Fruit fly (Drosophila melanogaster): ENCODE data around the gene CG31404.

CG31404 gene

DNA sequence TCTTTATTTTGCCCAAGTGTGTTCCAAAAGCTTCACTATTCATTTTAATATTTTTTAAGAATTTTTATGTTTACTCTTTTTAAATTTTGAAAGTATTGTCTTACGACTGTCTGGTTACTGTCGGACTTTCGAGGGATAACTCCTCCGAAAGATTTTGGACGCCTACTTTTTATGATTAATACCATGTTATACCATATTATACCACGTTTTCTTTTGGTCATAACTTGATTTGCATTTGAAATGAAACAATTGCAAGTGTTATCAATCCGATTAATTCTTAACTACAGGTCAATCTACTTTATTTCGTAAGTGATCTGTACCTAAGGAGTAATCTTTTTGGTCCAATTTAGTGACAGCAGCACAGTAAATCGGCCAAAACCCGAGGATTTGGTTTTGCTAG is at the start of gene CG31404:
Gene CG31404 (minus strand): TSS at position 101 of the 400 bp plus-strand sequence.
- no peak for TF ChIP-seq Dll (optimal IDR thresholded peaks at IDR 0.05)
- TF ChIP-seq EcR (GFP tag; optimal IDR thresholded peaks at IDR 0.05) = no peak
- no peak for TF ChIP-seq psq (optimal IDR thresholded peaks at IDR 0.05)
- TF ChIP-seq CG8478 (optimal IDR thresholded peaks at IDR 0.05) = no peak
- TF ChIP-seq usp (GFP tag; optimal IDR thresholded peaks at IDR 0.05) = no peak
- TF ChIP-seq pan (optimal IDR thresholded peaks at IDR 0.05) = no peak

DNA sequence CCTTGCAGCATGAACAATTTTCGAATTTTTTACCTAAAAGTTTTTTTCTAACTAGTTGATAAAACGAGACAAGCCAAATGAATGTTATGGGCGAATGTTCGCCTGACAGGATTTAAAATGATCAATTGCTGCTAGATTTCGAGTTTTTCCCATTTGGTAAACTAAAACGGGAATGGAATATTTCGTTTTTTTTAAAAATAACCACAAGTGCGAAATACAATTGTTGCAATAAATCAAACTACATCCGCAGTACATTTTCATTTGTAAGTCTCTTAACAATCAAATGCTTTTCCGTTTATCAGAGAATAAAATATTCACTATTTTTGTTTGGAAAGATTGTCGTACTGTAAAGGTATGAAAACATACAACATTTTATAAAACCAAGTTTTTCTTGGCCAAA is 49.3 kb upstream of the CG31404 start, which contains the start of gene CG3517:
Gene CG3517 (minus strand): TSS at position 101 of the 400 bp plus-strand sequence.
- TF ChIP-seq EcR (GFP tag; optimal IDR thresholded peaks at IDR 0.05) (no peak), pan (optimal IDR thresholded peaks at IDR 0.05) (no peak), psq (optimal IDR thresholded peaks at IDR 0.05) (no peak)

DNA sequence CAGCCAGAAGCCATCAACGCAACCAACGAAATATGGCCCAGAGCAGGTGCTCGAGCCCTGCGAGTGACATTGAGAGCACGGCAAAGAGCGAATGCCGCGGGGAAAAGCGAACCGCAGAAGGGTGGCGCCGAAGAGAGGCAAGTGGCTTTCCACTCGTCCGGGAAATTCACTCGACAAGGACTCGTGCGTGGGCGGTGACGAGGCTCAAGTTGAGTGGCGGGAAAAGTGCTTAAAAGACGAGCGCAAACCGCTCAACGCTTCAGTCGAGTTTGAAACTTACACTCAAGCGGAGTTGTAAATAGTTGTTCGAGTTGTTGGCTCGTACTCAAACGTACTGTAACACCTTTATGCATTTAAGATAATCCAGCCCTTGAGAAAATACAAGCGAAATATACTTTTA is 36.6 kb upstream of the CG31404 start, which contains the start of gene CG31221:
Gene CG31221 (plus strand): TSS at position 256 of the 400 bp plus-strand sequence.
- TF ChIP-seq psq (optimal IDR thresholded peaks at IDR 0.05) (no peak), CG8478 (optimal IDR thresholded peaks at IDR 0.05) (no peak), usp (GFP tag; optimal IDR thresholded peaks at IDR 0.05) (no peak), Dll (optimal IDR thresholded peaks at IDR 0.05) (no peak), EcR (GFP tag; optimal IDR thresholded peaks at IDR 0.05) (no peak), pan (optimal IDR thresholded peaks at IDR 0.05) (no peak)

DNA sequence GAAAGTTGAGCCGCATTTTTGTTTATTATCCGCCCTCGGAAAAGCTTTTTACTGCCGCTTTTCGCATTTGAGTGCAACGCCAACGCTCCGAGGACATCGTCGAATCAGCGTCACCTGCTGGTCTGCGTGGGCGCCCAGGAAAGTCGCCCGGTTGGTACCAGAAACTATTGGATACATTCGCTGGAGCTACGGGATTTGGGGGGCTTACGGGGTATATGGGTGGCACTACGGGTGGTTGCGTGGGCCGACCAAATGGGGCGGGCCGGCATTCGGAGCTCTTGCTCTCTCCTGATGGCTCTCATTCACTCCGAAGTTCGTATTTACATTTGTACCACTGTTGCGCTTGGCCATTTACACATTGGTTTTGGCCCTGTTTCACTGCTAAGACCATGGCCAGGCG is 35.5 kb upstream of the CG31404 start:
- TF ChIP-seq usp (GFP tag; optimal IDR thresholded peaks at IDR 0.05) (no peak), EcR (GFP tag; optimal IDR thresholded peaks at IDR 0.05) (no peak), pan (optimal IDR thresholded peaks at IDR 0.05) (no peak), CG8478 (optimal IDR thresholded peaks at IDR 0.05) (no peak), Dll (optimal IDR thresholded peaks at IDR 0.05) (no peak), psq (optimal IDR thresholded peaks at IDR 0.05) (no peak)

DNA sequence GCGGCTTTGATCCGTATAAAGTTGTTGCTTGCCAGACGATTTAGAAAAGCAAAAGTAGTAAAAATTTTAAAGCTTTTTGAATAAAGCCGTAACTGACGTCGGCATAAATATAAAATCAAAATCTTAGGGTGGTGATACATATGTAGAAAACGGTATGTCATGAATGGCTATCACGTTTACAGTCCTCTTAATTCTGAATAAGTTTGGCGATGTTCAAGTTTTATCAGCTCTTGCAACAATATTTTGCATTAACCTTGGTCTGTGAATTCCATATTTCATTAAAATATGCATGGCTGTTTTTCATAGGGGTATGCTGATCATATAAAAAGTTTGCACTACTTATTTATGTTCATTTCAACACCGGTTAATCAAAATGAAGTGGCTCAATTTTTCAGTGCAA is 32.8 kb upstream of the CG31404 start, which contains the start of gene CG11626:
Gene CG11626 (plus strand): TSS at position 301 of the 400 bp plus-strand sequence.
- TF ChIP-seq CG8478 (optimal IDR thresholded peaks at IDR 0.05) (no peak), usp (GFP tag; optimal IDR thresholded peaks at IDR 0.05) (no peak), EcR (GFP tag; optimal IDR thresholded peaks at IDR 0.05) (no peak), pan (optimal IDR thresholded peaks at IDR 0.05) (no peak), psq (optimal IDR thresholded peaks at IDR 0.05) (no peak), Dll (optimal IDR thresholded peaks at IDR 0.05) (no peak)

DNA sequence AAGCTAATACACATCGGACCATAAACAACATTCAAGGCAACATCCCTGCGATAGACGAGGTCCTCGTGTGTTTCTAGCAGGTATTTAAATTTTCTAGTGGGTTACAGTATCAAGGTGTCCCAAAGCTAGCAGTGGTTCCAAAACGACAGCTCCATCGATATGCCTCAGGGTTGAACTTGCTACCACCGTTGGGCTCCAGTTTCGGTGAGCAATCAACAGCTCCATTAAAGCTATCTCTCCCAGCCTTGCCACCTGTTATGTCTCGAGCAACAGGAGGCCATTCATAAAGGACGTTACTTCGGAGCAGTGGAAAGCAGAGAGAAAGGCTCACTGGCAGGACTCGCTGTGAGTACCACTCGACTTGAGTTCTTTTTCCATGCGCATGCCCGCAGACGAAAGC is 31.0 kb upstream of the CG31404 start:
- no peak for TF ChIP-seq Dll (optimal IDR thresholded peaks at IDR 0.05)
- no peak for TF ChIP-seq usp (GFP tag; optimal IDR thresholded peaks at IDR 0.05)
- TF ChIP-seq pan (optimal IDR thresholded peaks at IDR 0.05) = no peak
- no peak for TF ChIP-seq psq (optimal IDR thresholded peaks at IDR 0.05)
- TF ChIP-seq EcR (GFP tag; optimal IDR thresholded peaks at IDR 0.05) = no peak
- no peak for TF ChIP-seq CG8478 (optimal IDR thresholded peaks at IDR 0.05)

DNA sequence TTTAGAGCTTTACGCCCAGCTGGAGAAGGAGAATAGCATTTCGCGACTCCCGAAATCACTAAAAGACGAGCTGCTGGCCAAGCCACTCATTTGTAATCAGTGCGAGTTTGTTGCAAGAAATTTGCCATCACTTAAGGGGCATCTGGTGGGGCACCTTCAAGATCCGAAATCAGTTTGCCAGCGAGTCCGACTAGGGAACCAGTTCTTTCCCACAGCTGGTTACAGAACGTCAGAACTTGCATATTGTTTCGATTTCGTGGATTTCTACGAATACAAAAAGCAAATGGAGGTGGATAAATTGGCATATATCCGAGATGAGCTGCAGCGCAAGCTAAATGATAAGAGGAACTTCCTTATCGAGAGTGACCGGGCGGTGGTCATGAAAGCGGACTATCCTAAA is 28.5 kb upstream of the CG31404 start:
- TF ChIP-seq psq (optimal IDR thresholded peaks at IDR 0.05) = no peak
- TF ChIP-seq CG8478 (optimal IDR thresholded peaks at IDR 0.05) = no peak
- TF ChIP-seq EcR (GFP tag; optimal IDR thresholded peaks at IDR 0.05) = no peak
- no peak for TF ChIP-seq Dll (optimal IDR thresholded peaks at IDR 0.05)
- no peak for TF ChIP-seq pan (optimal IDR thresholded peaks at IDR 0.05)
- no peak for TF ChIP-seq usp (GFP tag; optimal IDR thresholded peaks at IDR 0.05)

DNA sequence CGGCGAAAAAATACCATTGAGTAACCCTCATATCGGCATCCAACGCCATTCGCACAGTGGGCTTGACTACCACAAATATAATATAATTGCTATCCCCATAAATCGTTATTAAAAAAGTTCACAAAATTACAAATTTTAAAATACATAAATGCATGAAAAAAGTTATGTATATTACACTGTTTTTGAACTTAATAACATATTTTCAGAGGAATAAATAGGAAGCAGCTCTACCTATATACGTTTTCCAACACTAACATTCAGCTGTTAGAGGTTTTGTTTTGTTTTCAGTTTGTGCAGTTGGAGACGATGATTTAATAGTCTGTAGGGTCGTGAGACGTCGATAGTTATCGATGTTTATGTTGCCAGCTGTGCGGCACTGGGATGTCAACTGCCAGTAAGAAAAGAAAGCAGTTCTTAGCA is 27.3 kb upstream of the CG31404 start, which contains the start of the genes Ino80 and Aptx:
Gene Ino80 (minus strand): TSS at position 58 of the 420 bp plus-strand sequence.
Gene Aptx (plus strand): TSS at position 360 of the 420 bp plus-strand sequence.
- no peak for TF ChIP-seq pan (optimal IDR thresholded peaks at IDR 0.05)
- TF ChIP-seq CG8478 (optimal IDR thresholded peaks at IDR 0.05) = no peak

DNA sequence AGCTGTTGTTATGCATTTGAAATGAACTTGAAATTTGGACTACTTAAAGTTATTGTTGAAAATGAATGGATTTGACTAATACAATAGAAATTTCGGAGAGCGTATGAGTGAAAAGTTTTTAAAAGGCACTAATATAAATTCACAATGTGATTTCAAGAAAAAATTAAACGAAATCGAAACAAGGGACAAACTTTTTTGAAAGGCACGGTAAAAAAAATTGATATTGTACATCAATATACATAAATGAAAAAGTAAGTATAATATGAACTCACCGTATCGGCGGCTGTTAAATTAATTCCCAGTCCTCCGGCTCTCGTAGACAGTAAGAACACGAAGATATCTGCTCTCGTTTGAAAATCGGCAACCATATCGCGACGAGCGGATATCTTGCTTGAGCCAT is 22.6 kb upstream of the CG31404 start, which contains the start of gene CG31244:
Gene CG31244 (minus strand): TSS at position 101 of the 400 bp plus-strand sequence.
- TF ChIP-seq CG8478 (optimal IDR thresholded peaks at IDR 0.05) (no peak), usp (GFP tag; optimal IDR thresholded peaks at IDR 0.05) (no peak), EcR (GFP tag; optimal IDR thresholded peaks at IDR 0.05) (no peak), pan (optimal IDR thresholded peaks at IDR 0.05) (no peak), Dll (optimal IDR thresholded peaks at IDR 0.05) (no peak), psq (optimal IDR thresholded peaks at IDR 0.05) (no peak)

DNA sequence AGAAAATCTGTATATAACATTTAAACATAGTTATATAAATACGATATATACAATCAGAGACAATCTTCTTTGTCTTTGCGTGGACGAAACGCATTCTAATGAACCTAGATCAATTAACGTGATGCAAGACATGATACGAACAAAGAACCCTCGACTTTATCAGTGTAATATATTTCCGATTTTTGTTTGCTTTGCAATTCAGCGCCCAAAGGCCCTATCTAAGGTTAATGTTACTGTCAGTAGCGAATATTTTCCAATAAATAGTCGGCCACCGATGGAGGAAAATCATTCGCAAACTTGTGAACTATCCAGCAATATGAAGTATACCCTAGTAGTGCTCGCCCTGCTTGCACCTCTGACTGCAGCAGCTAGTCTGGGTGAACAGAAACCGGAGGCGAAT is 17.2 kb upstream of the CG31404 start, which contains the start of gene CG3739:
Gene CG3739 (plus strand): TSS at position 301 of the 400 bp plus-strand sequence.
- TF ChIP-seq psq (optimal IDR thresholded peaks at IDR 0.05) = no peak
- no peak for TF ChIP-seq Dll (optimal IDR thresholded peaks at IDR 0.05)
- TF ChIP-seq EcR (GFP tag; optimal IDR thresholded peaks at IDR 0.05) = no peak
- TF ChIP-seq usp (GFP tag; optimal IDR thresholded peaks at IDR 0.05) = no peak
- TF ChIP-seq CG8478 (optimal IDR thresholded peaks at IDR 0.05) = no peak
- TF ChIP-seq pan (optimal IDR thresholded peaks at IDR 0.05) = no peak

DNA sequence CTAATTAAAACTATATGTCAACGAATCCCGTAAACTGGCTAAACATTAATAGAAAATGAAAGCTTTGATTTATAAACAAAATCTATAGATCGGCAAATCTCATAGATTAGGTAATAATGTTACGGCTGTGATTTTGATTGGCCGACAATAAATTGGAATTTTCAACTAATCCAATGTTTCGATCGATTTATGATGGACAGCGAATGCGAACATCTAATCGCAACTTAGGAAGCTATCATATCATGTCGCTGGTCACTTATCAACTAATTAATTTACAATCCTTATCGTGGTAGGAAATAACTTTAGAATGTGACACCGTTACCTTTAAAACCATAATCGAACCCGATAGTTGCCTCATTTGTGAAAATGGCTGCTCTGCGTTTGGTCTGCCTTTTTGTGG is 14.1 kb upstream of the CG31404 start, which contains the start of gene CG18493:
Gene CG18493 (plus strand): TSS at position 352 of the 400 bp plus-strand sequence.
- no peak for TF ChIP-seq usp (GFP tag; optimal IDR thresholded peaks at IDR 0.05)
- no peak for TF ChIP-seq Dll (optimal IDR thresholded peaks at IDR 0.05)
- TF ChIP-seq psq (optimal IDR thresholded peaks at IDR 0.05) = no peak
- TF ChIP-seq pan (optimal IDR thresholded peaks at IDR 0.05) = no peak
- no peak for TF ChIP-seq EcR (GFP tag; optimal IDR thresholded peaks at IDR 0.05)
- TF ChIP-seq CG8478 (optimal IDR thresholded peaks at IDR 0.05) = no peak

DNA sequence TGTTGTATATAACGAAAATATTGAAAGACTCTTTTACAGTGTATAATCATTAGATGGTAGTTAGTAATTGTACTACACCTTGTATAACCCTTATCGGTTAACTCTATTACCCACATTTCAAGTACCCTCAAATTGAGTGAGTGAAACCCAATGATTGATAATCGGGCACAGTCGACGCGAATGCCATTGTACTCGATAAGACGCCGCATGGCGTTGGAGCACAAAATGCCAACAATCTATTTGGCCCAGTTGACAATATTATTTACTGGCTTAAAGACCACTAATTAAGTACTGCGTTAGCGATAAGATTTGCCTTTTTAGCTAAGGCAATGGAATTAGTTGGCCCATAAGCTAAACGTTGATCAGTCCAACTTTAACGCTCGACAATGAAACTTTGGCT is 11.8 kb upstream of the CG31404 start, which contains the start of gene CG3734:
Gene CG3734 (plus strand): TSS at position 254 of the 400 bp plus-strand sequence.
- TF ChIP-seq EcR (GFP tag; optimal IDR thresholded peaks at IDR 0.05) (no peak), usp (GFP tag; optimal IDR thresholded peaks at IDR 0.05) (no peak), CG8478 (optimal IDR thresholded peaks at IDR 0.05) (no peak), pan (optimal IDR thresholded peaks at IDR 0.05) (no peak), psq (optimal IDR thresholded peaks at IDR 0.05) (no peak)

DNA sequence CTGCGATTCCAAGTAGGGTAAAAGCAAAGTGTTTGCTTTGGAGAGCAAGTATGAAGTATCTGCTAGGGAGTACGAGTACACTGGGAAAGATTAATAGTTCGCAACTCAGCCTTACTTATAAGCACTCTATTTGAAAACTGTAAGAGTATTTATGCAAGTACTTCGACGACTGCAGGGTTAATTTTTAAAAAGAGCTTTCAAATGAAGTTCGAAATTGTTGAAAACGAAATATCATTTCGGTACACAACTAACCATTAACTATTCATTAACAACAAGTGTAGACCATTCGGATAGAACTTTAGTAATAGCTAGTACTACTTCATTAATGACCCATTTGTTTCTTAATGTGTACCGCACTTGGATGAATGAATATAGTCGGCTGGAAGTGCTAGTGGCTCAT is 7.5 kb upstream of the CG31404 start:
- TF ChIP-seq EcR (GFP tag; optimal IDR thresholded peaks at IDR 0.05) = no peak
